Worm (Caenorhabditis elegans) whole organism, L4/young adult: ENCODE measurements around the gene B0222.5.

Experiments used
- W03F9.2 ChIP-seq: fragments of 150-350 bp; optimal IDR thresholded peaks from 2 replicates; lab custom pipeline; 2014; ENCODE audit warnings: missing biosample characterization, missing genetic modification characterization
- dao-5 ChIP-seq: sonication (generic microtip); optimal IDR thresholded peaks from 2 replicates; lab custom pipeline; 2016; ENCODE audit warnings: missing genotype, missing genetic modification characterization, moderate library complexity, missing compliant biosample characterization
- him-1 ChIP-seq: sonication (generic microtip); optimal IDR thresholded peaks from 2 replicates; lab custom pipeline; 2016; ENCODE audit warnings: missing genotype, missing genetic modification reagents, missing genetic modification characterization, missing compliant biosample characterization

- TF ChIP-seq dao-5 (tag; lab: Kevin White, UChicago) (no peak), him-1 (tag; lab: Kevin White, UChicago) (no peak), W03F9.2 (tag; lab: Kevin White, UChicago) (no peak)
Measured at ce11 chrV:9143896-9144295, 10.8 kb downstream of the B0222.5 start.
